Fruit fly (Drosophila melanogaster): Measurements from ENCODE around the gene Tsp.

Gene Tsp

dm6 chr2L:6647103-6647711 is 61.7 kb downstream of the Tsp start (continued):
- TF ChIP-seq fd3F (GFP tag; optimal IDR thresholded peaks at IDR 0.05) (peak; percentile 96), CG8359 (GFP tag; optimal IDR thresholded peaks at IDR 0.05; ENCODE audit: borderline replicate concordance) (peak; percentile 95), gt (GFP tag; IDR thresholded peaks at IDR 0.05) (peak; percentile 86), pita (GFP tag; optimal IDR thresholded peaks at IDR 0.05) (no peak), btn (GFP tag; optimal IDR thresholded peaks at IDR 0.05) (peak; percentile 98), Oli (tag; optimal IDR thresholded peaks at IDR 0.05) (peak; percentile 99), CG10543 (GFP tag; optimal IDR thresholded peaks at IDR 0.05) (peak; percentile 97), CG13424 (tag; optimal IDR thresholded peaks at IDR 0.05) (peak; percentile 98), CG1602 (GFP tag; optimal IDR thresholded peaks at IDR 0.05) (peak; percentile 98), CG11093 (GFP tag; IDR thresholded peaks at IDR 0.05) (peak; percentile 94), Hey (tag; optimal IDR thresholded peaks at IDR 0.05) (peak; percentile 80), Dref (GFP tag; IDR thresholded peaks at IDR 0.05) (no peak), BEAF-32 (GFP tag; optimal IDR thresholded peaks at IDR 0.05) (peak; percentile 12), ci (GFP tag; IDR thresholded peaks at IDR 0.05) (peak; percentile 99), HLH3B (GFP tag; IDR thresholded peaks at IDR 0.05) (peak; percentile 98), Lim3 (GFP tag; IDR thresholded peaks at IDR 0.05) (peak; percentile 91), unc-4 (GFP tag; IDR thresholded peaks at IDR 0.05; ENCODE audit: partially characterized antibody) (no peak), aop (GFP tag; IDR thresholded peaks at IDR 0.05) (peak; percentile 86), vvl (GFP tag; IDR thresholded peaks at IDR 0.05) (peak; percentile 99), D19A (tag; optimal IDR thresholded peaks at IDR 0.05) (peak; percentile 97), dpn (GFP tag; optimal IDR thresholded peaks at IDR 0.05) (peak; percentile 98 to 99), MBD-R2 (GFP tag; IDR thresholded peaks at IDR 0.05) (peak; percentile 89), CG32532 (GFP tag; IDR thresholded peaks at IDR 0.05) (peak; percentile 97), Mad (GFP tag; optimal IDR thresholded peaks at IDR 0.05) (peak; percentile 98), C15 (GFP tag; IDR thresholded peaks at IDR 0.05) (peak; percentile 95), Dip3 (GFP tag; optimal IDR thresholded peaks at IDR 0.05) (peak; percentile 96), wek (GFP tag; optimal IDR thresholded peaks at IDR 0.05) (peak; percentile 96), HHEX (GFP tag; optimal IDR thresholded peaks at IDR 0.05) (peak; percentile 98), CG32767 (GFP tag; IDR thresholded peaks at IDR 0.05) (peak; percentile 98), row (GFP tag; IDR thresholded peaks at IDR 0.05) (peak; percentile 97), vfl (GFP tag; optimal IDR thresholded peaks at IDR 0.05) (peak; percentile 96), Asciz (GFP tag; optimal IDR thresholded peaks at IDR 0.05) (peak; percentile 99), tap (tag; optimal IDR thresholded peaks at IDR 0.05) (peak; percentile 99), mam (GFP tag; optimal IDR thresholded peaks at IDR 0.05) (peak; percentile 98), Hr39 (optimal IDR thresholded peaks at IDR 0.05) (no peak), CG9932 (GFP tag; IDR thresholded peaks at IDR 0.05) (peak; percentile 92), crol (GFP tag; IDR thresholded peaks at IDR 0.05) (peak; percentile 68), lola (GFP tag; optimal IDR thresholded peaks at IDR 0.05) (peak in 1 of 3 experiments; percentile 97), sr (GFP tag; IDR thresholded peaks at IDR 0.05) (peak; percentile 90), CG5245 (GFP tag; optimal IDR thresholded peaks at IDR 0.05) (peak; percentile 98), CG1832 (GFP tag; optimal IDR thresholded peaks at IDR 0.05) (no peak), CG4282 (GFP tag; optimal IDR thresholded peaks at IDR 0.05) (peak; percentile 98), CG11695 (GFP tag; IDR thresholded peaks at IDR 0.05) (peak; percentile 98), schlank (tag; optimal IDR thresholded peaks at IDR 0.05) (peak; percentile 94), CG8290 (GFP tag; optimal IDR thresholded peaks at IDR 0.05) (peak; percentile 97), CG8290 (tag; optimal IDR thresholded peaks at IDR 0.05) (peak; percentile 90 to 97), ro (GFP tag; IDR thresholded peaks at IDR 0.05) (peak; percentile 90), CG17361 (GFP tag; IDR thresholded peaks at IDR 0.05) (peak; percentile 98), Hand (GFP tag; optimal IDR thresholded peaks at IDR 0.05) (peak; percentile 95), CG15011 (GFP tag; optimal IDR thresholded peaks at IDR 0.05) (peak; percentile 96), CG14710 (tag; optimal IDR thresholded peaks at IDR 0.05) (peak; percentile 97)
